Fruit fly (Drosophila melanogaster) whole organism, embryonic: ENCODE results near the gene amos.
A peak's percentile ranks its signal among the peaks of the same experiment; 100 is the strongest.

Experiments
- Atf3 ChIP-seq: fragments of 200-800 bp; sonication (Bioruptor generic); optimal IDR thresholded peaks from 3 replicates; lab custom pipeline; 2016; ENCODE audit warnings: missing biosample characterization, missing genetic modification characterization
- Bteb2 ChIP-seq: fragments of 200-800 bp; sonication (Bioruptor generic); optimal IDR thresholded peaks from 2 replicates; lab custom pipeline; 2016; ENCODE audit warnings: missing biosample characterization, missing genetic modification characterization
- CG10209 ChIP-seq: fragments of 200-800 bp; sonication (Bioruptor generic); optimal IDR thresholded peaks from 3 replicates; lab custom pipeline; 2017; ENCODE audit warnings: missing biosample characterization, mild to moderate bottlenecking, missing genetic modification characterization, missing genetic modification reagents
- CG10267 ChIP-seq: fragments of 200-800 bp; sonication (Bioruptor generic); optimal IDR thresholded peaks from 2 replicates; lab custom pipeline; 2018; ENCODE audit warnings: missing biosample characterization, mild to moderate bottlenecking, missing genetic modification characterization, moderate library complexity
- CG10274 ChIP-seq: fragments of 200-800 bp; sonication (Bioruptor generic); optimal IDR thresholded peaks from 3 replicates; lab custom pipeline; 2017; ENCODE audit warnings: missing biosample characterization, mild to moderate bottlenecking, missing genetic modification characterization
- CG11085 ChIP-seq: fragments of 200-800 bp; sonication (Bioruptor generic); IDR thresholded peaks from 2 replicates; pipeline ENCODE4 v1.3.6; 2022; ENCODE audit warnings: missing biosample characterization, missing genetic modification characterization
- CG13775 ChIP-seq: fragments of 200-800 bp; sonication (Bioruptor generic); optimal IDR thresholded peaks from 3 replicates; lab custom pipeline; 2017; ENCODE audit warnings: missing biosample characterization, mild to moderate bottlenecking, missing genetic modification characterization
- CG14860 ChIP-seq: fragments of 200-800 bp; sonication (Bioruptor generic); IDR thresholded peaks from 3 replicates; pipeline ENCODE4 v1.3.6; 2022; ENCODE audit warnings: missing biosample characterization, missing genetic modification characterization; ENCODE audit not compliant: partially characterized antibody
- CG14965 ChIP-seq: fragments of 200-800 bp; sonication (Bioruptor generic); optimal IDR thresholded peaks from 2 replicates; lab custom pipeline; 2016; ENCODE audit warnings: missing biosample characterization, missing genetic modification characterization, borderline replicate concordance
- CG15479 ChIP-seq: fragments of 200-800 bp; sonication (Bioruptor generic); optimal IDR thresholded peaks from 3 replicates; lab custom pipeline; 2019; ENCODE audit warnings: missing biosample characterization, mild to moderate bottlenecking, missing genetic modification characterization, moderate library complexity
- CG17802 ChIP-seq: fragments of 200-800 bp; sonication (Bioruptor generic); optimal IDR thresholded peaks from 2 replicates; lab custom pipeline; 2018; ENCODE audit warnings: missing biosample characterization, mild to moderate bottlenecking, missing genetic modification characterization, moderate library complexity
- CG17829 ChIP-seq: fragments of 200-800 bp; optimal IDR thresholded peaks from 2 replicates; lab custom pipeline; 2019; ENCODE audit warnings: missing biosample characterization, mild to moderate bottlenecking, missing genetic modification characterization, moderate library complexity
- CG1832 ChIP-seq: fragments of 200-800 bp; sonication (Bioruptor generic); optimal IDR thresholded peaks from 2 replicates; lab custom pipeline; 2017; ENCODE audit warnings: missing biosample characterization, mild to moderate bottlenecking, missing genetic modification characterization, inconsistent platforms
- CG18619 ChIP-seq: fragments of 200-800 bp; sonication (Bioruptor generic); optimal IDR thresholded peaks from 3 replicates; lab custom pipeline; 2017; ENCODE audit warnings: missing biosample characterization, mild to moderate bottlenecking, missing genetic modification characterization
- CG33213 ChIP-seq: fragments of 200-800 bp; sonication (Bioruptor generic); optimal IDR thresholded peaks from 3 replicates; lab custom pipeline; 2016; ENCODE audit warnings: missing biosample characterization, missing genetic modification characterization
- CG3726 ChIP-seq: fragments of 200-800 bp; sonication (Bioruptor generic); IDR thresholded peaks from 3 replicates; pipeline ENCODE4, ENCODE4 v1.3.6; 2022; ENCODE audit warnings: missing biosample characterization, missing genetic modification characterization
- CG3995 ChIP-seq: fragments of 200-800 bp; sonication (Bioruptor generic); optimal IDR thresholded peaks from 3 replicates; lab custom pipeline; 2016; ENCODE audit warnings: missing biosample characterization, missing genetic modification characterization
- CG7357 ChIP-seq: fragments of 200-800 bp; sonication (Bioruptor generic); IDR thresholded peaks from 3 replicates; pipeline ENCODE4 v1.3.6; 2022; ENCODE audit warnings: missing biosample characterization, missing genetic modification characterization
- CG7839 ChIP-seq: fragments of 200-800 bp; sonication (Bioruptor generic); optimal IDR thresholded peaks from 3 replicates; lab custom pipeline; 2018; ENCODE audit warnings: missing biosample characterization, mild to moderate bottlenecking, missing genetic modification characterization, moderate library complexity
- CG7987 ChIP-seq: fragments of 200-800 bp; sonication (Bioruptor generic); optimal IDR thresholded peaks from 2 replicates; lab custom pipeline; 2018; ENCODE audit warnings: missing biosample characterization, mild to moderate bottlenecking, missing genetic modification characterization, moderate library complexity
- CG9876 ChIP-seq: fragments of 200-800 bp; sonication (Bioruptor generic); optimal IDR thresholded peaks from 2 replicates; lab custom pipeline; 2016; ENCODE audit warnings: missing biosample characterization, missing genetic modification characterization
- CG9932 ChIP-seq: fragments of 200-800 bp; sonication (Bioruptor generic); IDR thresholded peaks from 2 replicates; pipeline ENCODE4 v1.3.6; 2022; ENCODE audit warnings: missing biosample characterization, missing genetic modification characterization
- Chrac-16 ChIP-seq: fragments of 200-800 bp; sonication (Bioruptor generic); optimal IDR thresholded peaks from 3 replicates; lab custom pipeline; 2016; ENCODE audit warnings: missing biosample characterization, missing genetic modification characterization
- CrebB ChIP-seq: fragments of 200-800 bp; sonication (Bioruptor generic); optimal IDR thresholded peaks from 3 replicates; lab custom pipeline; 2018; ENCODE audit warnings: missing biosample characterization, mild to moderate bottlenecking, missing genetic modification characterization
- E2f1 ChIP-seq: fragments of 200-800 bp; sonication (Bioruptor generic); IDR thresholded peaks from 2 replicates; pipeline ENCODE4 v1.3.6; 2022; ENCODE audit warnings: missing biosample characterization, missing genetic modification characterization
- Fer3 ChIP-seq: fragments of 200-800 bp; sonication (Bioruptor generic); optimal IDR thresholded peaks from 2 replicates; lab custom pipeline; 2018; ENCODE audit warnings: missing biosample characterization, mild to moderate bottlenecking, missing genetic modification characterization, moderate library complexity
- HmgZ ChIP-seq: fragments of 200-800 bp; sonication (Bioruptor generic); optimal IDR thresholded peaks from 2 replicates; lab custom pipeline; 2018; ENCODE audit warnings: missing biosample characterization, mild to moderate bottlenecking, missing genetic modification characterization
- Mes4 ChIP-seq: fragments of 200-800 bp; sonication (Bioruptor generic); optimal IDR thresholded peaks from 2 replicates; lab custom pipeline; 2016; ENCODE audit warnings: missing biosample characterization, missing genetic modification characterization
- Opbp ChIP-seq: fragments of 200-800 bp; sonication (Bioruptor generic); IDR thresholded peaks from 3 replicates; pipeline ENCODE4 v1.3.6; 2022; ENCODE audit warnings: missing biosample characterization, missing genetic modification characterization; ENCODE audit not compliant: partially characterized antibody
- Sox100B ChIP-seq: fragments of 200-800 bp; sonication (Bioruptor generic); optimal IDR thresholded peaks from 3 replicates; lab custom pipeline; 2018; ENCODE audit warnings: missing biosample characterization, mild to moderate bottlenecking, missing genetic modification characterization
- Sox102F ChIP-seq: fragments of 200-800 bp; sonication (Bioruptor generic); optimal IDR thresholded peaks from 2 replicates; lab custom pipeline; 2018; ENCODE audit warnings: missing biosample characterization, mild to moderate bottlenecking, missing genetic modification characterization, moderate library complexity
- Usf ChIP-seq: fragments of 200-800 bp; sonication (Bioruptor generic); optimal IDR thresholded peaks from 2 replicates; lab custom pipeline; 2017; ENCODE audit warnings: missing genotype, missing biosample characterization, missing genetic modification characterization
- crp ChIP-seq, 2 experiments: fragments of 200-800 bp; sonication (Bioruptor generic); optimal IDR thresholded peaks; 2 replicates in 1 of 2; 3 replicates in 1 of 2; lab custom pipeline; 2017; ENCODE audit warnings: missing biosample characterization in 2 of 2, missing genetic modification characterization in 2 of 2, mild to moderate bottlenecking in 1 of 2, moderate library complexity in 1 of 2
- danr ChIP-seq: fragments of 200-800 bp; sonication (Bioruptor generic); IDR thresholded peaks from 2 replicates; pipeline ENCODE4 v1.3.6; 2022; ENCODE audit warnings: missing biosample characterization, missing genetic modification characterization
- dysf ChIP-seq: fragments of 200-800 bp; sonication (Bioruptor generic); IDR thresholded peaks from 3 replicates; pipeline ENCODE4 v1.3.6; 2022; ENCODE audit warnings: missing biosample characterization, missing genetic modification characterization
- en ChIP-seq: fragments of 200-800 bp; sonication (Bioruptor generic); optimal IDR thresholded peaks from 2 replicates; lab custom pipeline; 2016; ENCODE audit warnings: missing biosample characterization, missing genetic modification characterization
- ewg ChIP-seq: fragments of 200-800 bp; sonication (Bioruptor generic); optimal IDR thresholded peaks from 3 replicates; lab custom pipeline; 2017; ENCODE audit warnings: mild to moderate bottlenecking, missing biosample characterization, missing genetic modification reagents, missing genetic modification characterization
- fd96Cb ChIP-seq: fragments of 200-800 bp; sonication (Bioruptor generic); optimal IDR thresholded peaks from 2 replicates; lab custom pipeline; 2018; ENCODE audit warnings: missing biosample characterization, mild to moderate bottlenecking, missing genetic modification characterization, moderate library complexity
- gem ChIP-seq: fragments of 200-800 bp; sonication (Bioruptor generic); optimal IDR thresholded peaks from 2 replicates; lab custom pipeline; 2019; ENCODE audit warnings: missing biosample characterization, mild to moderate bottlenecking, missing genetic modification characterization, moderate library complexity
- gsb ChIP-seq: fragments of 200-800 bp; sonication (Bioruptor generic); IDR thresholded peaks from 2 replicates; pipeline ENCODE4 v1.3.6; 2022; ENCODE audit warnings: missing biosample characterization, missing genetic modification characterization
- gsb-n ChIP-seq: fragments of 200-800 bp; sonication (Bioruptor generic); optimal IDR thresholded peaks from 3 replicates; lab custom pipeline; 2018; ENCODE audit warnings: missing biosample characterization, mild to moderate bottlenecking, missing genetic modification characterization
- her ChIP-seq: fragments of 200-800 bp; sonication (Bioruptor generic); optimal IDR thresholded peaks from 2 replicates; lab custom pipeline; 2016; ENCODE audit warnings: missing biosample characterization, missing genetic modification characterization
- jumu ChIP-seq: fragments of 200-800 bp; sonication (Bioruptor generic); optimal IDR thresholded peaks from 3 replicates; lab custom pipeline; 2016; ENCODE audit warnings: missing biosample characterization, missing genetic modification characterization
- pfk ChIP-seq: fragments of 200-800 bp; sonication (Bioruptor generic); optimal IDR thresholded peaks from 2 replicates; lab custom pipeline; 2018; ENCODE audit warnings: missing biosample characterization, mild to moderate bottlenecking, missing genetic modification characterization, moderate library complexity
- phol ChIP-seq: fragments of 200-800 bp; sonication (Bioruptor generic); optimal IDR thresholded peaks from 3 replicates; lab custom pipeline; 2018; ENCODE audit warnings: missing biosample characterization, mild to moderate bottlenecking, missing genetic modification characterization, moderate library complexity
- ranshi ChIP-seq: fragments of 200-800 bp; sonication (Bioruptor generic); IDR thresholded peaks from 2 replicates; pipeline ENCODE4 v1.3.6; 2022; ENCODE audit warnings: missing biosample characterization, missing genetic modification characterization
- row ChIP-seq: fragments of 200-800 bp; sonication (Bioruptor generic); IDR thresholded peaks from 3 replicates; pipeline ENCODE4 v1.3.6; 2022; ENCODE audit warnings: missing biosample characterization, missing genetic modification characterization
- so ChIP-seq: fragments of 200-800 bp; sonication (Bioruptor generic); IDR thresholded peaks from 3 replicates; pipeline ENCODE4 v1.3.6; 2022; ENCODE audit warnings: missing biosample characterization, missing genetic modification characterization
- trh ChIP-seq: fragments of 200-800 bp; sonication (Bioruptor generic); optimal IDR thresholded peaks from 2 replicates; lab custom pipeline; 2016; ENCODE audit warnings: missing biosample characterization, missing genetic modification characterization
- usp ChIP-seq: fragments of >200 bp; optimal IDR thresholded peaks from 2 replicates; lab custom pipeline; 2017; ENCODE audit warnings: missing biosample characterization, missing genetic modification characterization

amos gene

DNA sequence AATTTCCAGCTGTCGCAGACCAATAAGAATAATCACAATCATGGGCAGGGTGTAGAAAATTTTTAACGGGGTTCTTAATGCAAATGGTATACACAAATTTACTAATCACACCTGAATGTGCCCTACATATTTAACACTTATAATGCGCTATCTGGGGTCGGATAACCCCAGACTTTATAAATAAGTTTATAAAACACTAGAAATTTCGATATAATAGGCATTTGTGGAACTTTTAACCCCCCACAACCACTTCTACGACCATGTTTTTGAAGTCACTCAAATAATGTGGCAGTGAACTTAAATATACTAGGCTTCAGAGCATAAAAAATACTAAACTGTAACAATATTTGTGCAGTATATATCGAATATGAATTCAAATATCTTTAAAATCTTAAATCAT is 8.3 kb upstream of the amos start, which contains the start of gene CG10413 (continued):
- peak; percentile 92 for TF ChIP-seq CG10267
- peak; percentile 96 for TF ChIP-seq fd96Cb (tag; lab: Kevin White, UChicago)
- peak; percentile 97 for TF ChIP-seq Sox102F (GFP tag; lab: Kevin White, UChicago)
- TF ChIP-seq gsb-n (tag; lab: Kevin White, UChicago), result peak; percentile 97
- TF ChIP-seq her (GFP tag; lab: Kevin White, UChicago), result peak; percentile 96
- TF ChIP-seq dysf (GFP tag; lab: Robert Waterston, UW), result peak; percentile 99
- peak; percentile 99 for TF ChIP-seq HmgZ (tag; lab: Kevin White, UChicago)
- peak; percentile 95 for TF ChIP-seq gsb (GFP tag; lab: Robert Waterston, UW)
- TF ChIP-seq CrebB, result peak; percentile 96
- peak; percentile 96 for TF ChIP-seq E2f1 (GFP tag; lab: Robert Waterston, UW)
- TF ChIP-seq CG3995, result peak; percentile 86
- TF ChIP-seq CG11085, result peak; percentile 96
- peak; percentile 71 for TF ChIP-seq CG14965 (GFP tag; lab: Kevin White, UChicago)
- TF ChIP-seq row (GFP tag; lab: Robert Waterston, UW), result peak; percentile 99
- TF ChIP-seq CG7839 (tag; lab: Kevin White, UChicago), result peak; percentile 98
- TF ChIP-seq phol (tag; lab: Kevin White, UChicago), result peak; percentile 97
- peak; percentile 94 for TF ChIP-seq ewg
- TF ChIP-seq CG18619 (GFP tag; lab: Kevin White, UChicago), result peak; percentile 98
- peak; percentile 86 for TF ChIP-seq CG17802 (tag; lab: Kevin White, UChicago)
- no peak for TF ChIP-seq CG1832 (GFP tag; lab: Kevin White, UChicago)
- TF ChIP-seq CG10274 (GFP tag; lab: Kevin White, UChicago), result peak; percentile 92
- TF ChIP-seq Bteb2, result peak; percentile 98
- TF ChIP-seq jumu (GFP tag; lab: Kevin White, UChicago), result peak; percentile 98
- TF ChIP-seq CG33213 (GFP tag; lab: Kevin White, UChicago), result peak; percentile 98
- TF ChIP-seq CG13775 (GFP tag; lab: Kevin White, UChicago), result peak; percentile 98
- TF ChIP-seq danr (GFP tag; lab: Robert Waterston, UW), result peak; percentile 96
- peak; percentile 98 for TF ChIP-seq CG17829
- peak; percentile 97 for TF ChIP-seq Atf3 (GFP tag; lab: Kevin White, UChicago)
- TF ChIP-seq CG10209 (GFP tag; lab: Kevin White, UChicago), result peak; percentile 98
- peak; percentile 94 for TF ChIP-seq ranshi (GFP tag; lab: Robert Waterston, UW)
- peak; percentile 95 for TF ChIP-seq Mes4
- TF ChIP-seq so (GFP tag; lab: Robert Waterston, UW), result peak; percentile 98
- peak; percentile 96 for TF ChIP-seq trh
- peak; percentile 48 for TF ChIP-seq CG15479 (GFP tag; lab: Kevin White, UChicago)
- TF ChIP-seq gem (tag; lab: Kevin White, UChicago), result peak; percentile 99
- TF ChIP-seq Usf (GFP tag; lab: Kevin White, UChicago), result peak; percentile 96
- peak; percentile 99 for TF ChIP-seq CG9932
- peak; percentile 43 to 79 for TF ChIP-seq crp (GFP tag; optimal IDR thresholded peaks at IDR 0.05; lab: Kevin White, UChicago)
- peak; percentile 96 for TF ChIP-seq CG9876 (GFP tag; lab: Kevin White, UChicago)
- TF ChIP-seq CG7987 (GFP tag; lab: Kevin White, UChicago), result peak; percentile 94
- TF ChIP-seq CG14860, result no peak
- peak; percentile 95 for TF ChIP-seq Sox100B (GFP tag; lab: Kevin White, UChicago)
- TF ChIP-seq CG7357, result peak; percentile 94
- peak; percentile 99 for TF ChIP-seq Chrac-16 (GFP tag; lab: Kevin White, UChicago)
- TF ChIP-seq pfk, result peak; percentile 69
- no peak for TF ChIP-seq usp
- TF ChIP-seq CG3726 (GFP tag; lab: Robert Waterston, UW), result peak; percentile 93
- peak; percentile 97 for TF ChIP-seq en (GFP tag; lab: Kevin White, UChicago)
- 0 out of 3 replicates have a peak, but pooled peaks have one; percentile 10 for TF ChIP-seq Opbp (GFP tag; lab: Robert Waterston, UW)
- peak; percentile 98 for TF ChIP-seq Fer3 (tag; lab: Kevin White, UChicago)
